Fruit fly (Drosophila melanogaster): ENCODE results near the gene CG6765.

The CG6765 gene

dm6 chr3L:8547104-8547523 is 34.5 kb downstream of the CG6765 start (continued):
- peak; percentile 71 for TF ChIP-seq Bteb2 (GFP tag; optimal IDR thresholded peaks at IDR 0.05)
- peak; percentile 67 for TF ChIP-seq CrebB (tag; optimal IDR thresholded peaks at IDR 0.05)
- TF ChIP-seq CG2875 (GFP tag; optimal IDR thresholded peaks at IDR 0.05) = peak; percentile 82
- no peak for TF ChIP-seq nerfin-2 (GFP tag; IDR thresholded peaks at IDR 0.05; ENCODE audit: partially characterized antibody)
- peak; percentile 81 for TF ChIP-seq tgo (GFP tag; IDR thresholded peaks at IDR 0.05)
- TF ChIP-seq CG1233 (GFP tag; optimal IDR thresholded peaks at IDR 0.05) = peak; percentile 88
- peak; percentile 70 for TF ChIP-seq Usf (GFP tag; optimal IDR thresholded peaks at IDR 0.05)
- peak; percentile 71 to 78 for TF ChIP-seq chif (GFP tag; optimal IDR thresholded peaks at IDR 0.05)
- peak; percentile 87 for TF ChIP-seq Dbx (GFP tag; IDR thresholded peaks at IDR 0.05)
- peak; percentile 44 for TF ChIP-seq CG2116 (GFP tag; optimal IDR thresholded peaks at IDR 0.05)
- TF ChIP-seq BtbVII (GFP tag; optimal IDR thresholded peaks at IDR 0.05) = peak; percentile 88
- peak; percentile 94 for TF ChIP-seq sens (GFP tag)
- TF ChIP-seq CkIIα-i1 (GFP tag; IDR thresholded peaks at IDR 0.05) = no peak
- TF ChIP-seq Ptx1 (GFP tag; IDR thresholded peaks at IDR 0.05) = peak; percentile 92
- TF ChIP-seq yki (optimal IDR thresholded peaks at IDR 0.05) = no peak
- peak; percentile 92 for TF ChIP-seq Meics (GFP tag; optimal IDR thresholded peaks at IDR 0.05)
- TF ChIP-seq ci (GFP tag; IDR thresholded peaks at IDR 0.05) = peak; percentile 78
- peak; percentile 71 for TF ChIP-seq CG7928 (GFP tag; optimal IDR thresholded peaks at IDR 0.05)
- 0 out of 2 replicates have a peak, but pooled peaks have one; percentile 60 for TF ChIP-seq CG16779 (GFP tag; IDR thresholded peaks at IDR 0.05)
- TF ChIP-seq Aef1 (GFP tag; IDR thresholded peaks at IDR 0.05) = peak; percentile 60; the same call in 2 of the 3 replicates
- TF ChIP-seq CG3163 (GFP tag; optimal IDR thresholded peaks at IDR 0.05) = no peak
- TF ChIP-seq CG11560 (tag; IDR thresholded peaks at IDR 0.05) = peak; percentile 63
- TF ChIP-seq gcm (GFP tag; optimal IDR thresholded peaks at IDR 0.05) = peak; percentile 82
- TF ChIP-seq z (GFP tag; IDR thresholded peaks at IDR 0.05) = no peak
- peak; percentile 79 for TF ChIP-seq sqz (GFP tag; optimal IDR thresholded peaks at IDR 0.05)
- TF ChIP-seq Camta (GFP tag; optimal IDR thresholded peaks at IDR 0.05) = peak; percentile 72
- TF ChIP-seq Deaf1 (tag; optimal IDR thresholded peaks at IDR 0.05) = no peak
- TF ChIP-seq Trl (optimal IDR thresholded peaks at IDR 0.05) = no peak
- TF ChIP-seq Trl (GFP tag; optimal IDR thresholded peaks at IDR 0.05) = peak; percentile 70
- TF ChIP-seq Optix (GFP tag; IDR thresholded peaks at IDR 0.05) = peak; percentile 46; the same call in 1 of the 3 replicates
- TF ChIP-seq stwl (tag; optimal IDR thresholded peaks at IDR 0.05) = no peak
- peak; percentile 58 for TF ChIP-seq CG18764 (GFP tag; optimal IDR thresholded peaks at IDR 0.05)
- TF ChIP-seq Doc3 (GFP tag; IDR thresholded peaks at IDR 0.05; ENCODE audit: partially characterized antibody) = no peak
- TF ChIP-seq CG1832 (GFP tag; optimal IDR thresholded peaks at IDR 0.05) = no peak
- TF ChIP-seq NFAT (GFP tag; IDR thresholded peaks at IDR 0.05) = peak; percentile 76
- TF ChIP-seq CG31224 (GFP tag; IDR thresholded peaks at IDR 0.05) = peak; percentile 78
- peak; percentile 91 for TF ChIP-seq fd3F (GFP tag; optimal IDR thresholded peaks at IDR 0.05)
- TF ChIP-seq tin (GFP tag; optimal IDR thresholded peaks at IDR 0.05) = peak; percentile 81
- TF ChIP-seq vvl (GFP tag; IDR thresholded peaks at IDR 0.05) = peak; percentile 88
- peak; percentile 90 for TF ChIP-seq CG8924 (tag; optimal IDR thresholded peaks at IDR 0.05)
- peak; percentile 55 for TF ChIP-seq en (GFP tag; optimal IDR thresholded peaks at IDR 0.05)
- TF ChIP-seq CG7556 (GFP tag; optimal IDR thresholded peaks at IDR 0.05) = peak; percentile 93
- TF ChIP-seq HLH3B (GFP tag; IDR thresholded peaks at IDR 0.05) = peak; percentile 78
- TF ChIP-seq B-H1 (GFP tag; IDR thresholded peaks at IDR 0.05) = peak; percentile 73
- peak; percentile 94 for TF ChIP-seq CG7839 (tag; optimal IDR thresholded peaks at IDR 0.05)
- TF ChIP-seq Dll (GFP tag; IDR thresholded peaks at IDR 0.05; ENCODE audit: partially characterized antibody) = no peak
- TF ChIP-seq CG8281 (tag; optimal IDR thresholded peaks at IDR 0.05) = peak; percentile 78
- TF ChIP-seq sim (GFP tag; IDR thresholded peaks at IDR 0.05) = peak; percentile 15; the same call in 1 of the 2 replicates
- TF ChIP-seq CG4360 (GFP tag; IDR thresholded peaks at IDR 0.05) = peak; percentile 37; the same call in 1 of the 2 replicates
- peak; percentile 29; the same call in 1 of the 2 replicates for TF ChIP-seq CG5953 (GFP tag; IDR thresholded peaks at IDR 0.05)
- TF ChIP-seq Hey (tag; optimal IDR thresholded peaks at IDR 0.05) = peak; percentile 10

All from whole organism, embryonic.